Fruit fly (Drosophila melanogaster) whole organism, embryonic: ENCODE measurements around the gene Gip.

Experiments
- Atf-2 ChIP-seq: fragments of 200-800 bp; sonication (Bioruptor generic); optimal IDR thresholded peaks from 2 replicates; lab custom pipeline; 2016; ENCODE audit warnings: missing biosample characterization, missing genetic modification characterization
- CG10654 ChIP-seq: fragments of 200-800 bp; sonication (Bioruptor generic); optimal IDR thresholded peaks from 2 replicates; lab custom pipeline; 2016; ENCODE audit warnings: missing biosample characterization, missing genetic modification characterization
- CG15601 ChIP-seq: fragments of 200-800 bp; sonication (Bioruptor generic); optimal IDR thresholded peaks from 3 replicates; lab custom pipeline; 2019; ENCODE audit warnings: missing biosample characterization, mild to moderate bottlenecking, missing genetic modification characterization, moderate library complexity
- CG1603 ChIP-seq: fragments of 200-800 bp; sonication (Bioruptor generic); optimal IDR thresholded peaks from 2 replicates; lab custom pipeline; 2019; ENCODE audit warnings: missing biosample characterization, mild to moderate bottlenecking, missing genetic modification characterization, moderate library complexity
- CG16779 ChIP-seq: fragments of 200-800 bp; sonication (Bioruptor generic); IDR thresholded peaks from 2 replicates; pipeline ENCODE4 v1.3.6; 2022; ENCODE audit warnings: missing biosample characterization, missing genetic modification characterization
- CG18476 ChIP-seq: fragments of 200-800 bp; sonication (Bioruptor generic); optimal IDR thresholded peaks from 2 replicates; lab custom pipeline; 2016; ENCODE audit warnings: missing biosample characterization, mild to moderate bottlenecking, missing genetic modification characterization
- CG3163 ChIP-seq: fragments of 200-800 bp; sonication (Bioruptor generic); optimal IDR thresholded peaks from 3 replicates; lab custom pipeline; 2016; ENCODE audit warnings: missing biosample characterization, missing genetic modification characterization
- CG32532 ChIP-seq: fragments of 200-800 bp; sonication (Bioruptor generic); IDR thresholded peaks from 2 replicates; pipeline ENCODE4 v1.3.6; 2022; ENCODE audit warnings: missing biosample characterization, missing genetic modification characterization
- CG32767 ChIP-seq: fragments of 200-800 bp; sonication (Bioruptor generic); IDR thresholded peaks from 2 replicates; pipeline ENCODE4 v1.3.6; 2022; ENCODE audit warnings: missing biosample characterization, missing genetic modification characterization
- CG6175 ChIP-seq: fragments of 200-800 bp; sonication (Bioruptor generic); IDR thresholded peaks from 3 replicates; pipeline ENCODE4 v1.3.6; 2022; ENCODE audit warnings: missing biosample characterization, missing genetic modification characterization
- CG7556 ChIP-seq: fragments of 200-800 bp; sonication (Bioruptor generic); optimal IDR thresholded peaks from 2 replicates; lab custom pipeline; 2017; ENCODE audit warnings: missing biosample characterization, mild to moderate bottlenecking, missing genetic modification characterization
- CG8290 ChIP-seq, 3 experiments: fragments of 200-800 bp; sonication (Bioruptor generic); optimal IDR thresholded peaks; 2 replicates each; lab custom pipeline; 2016 to 2019; ENCODE audit warnings: missing biosample characterization in 3 of 3, missing genetic modification characterization in 3 of 3, mild to moderate bottlenecking in 2 of 3, moderate library complexity in 1 of 3
- CG8765 ChIP-seq: fragments of 200-800 bp; sonication (Bioruptor generic); IDR thresholded peaks from 2 replicates; pipeline ENCODE4 v1.3.6; 2022; ENCODE audit warnings: missing biosample characterization, missing genetic modification characterization
- CrebB ChIP-seq: fragments of 200-800 bp; sonication (Bioruptor generic); optimal IDR thresholded peaks from 3 replicates; lab custom pipeline; 2018; ENCODE audit warnings: missing biosample characterization, mild to moderate bottlenecking, missing genetic modification characterization
- Doc2 ChIP-seq: fragments of 200-800 bp; sonication (Bioruptor generic); IDR thresholded peaks from 2 replicates; pipeline ENCODE4 v1.3.6; 2022; ENCODE audit warnings: missing biosample characterization, missing genetic modification characterization
- Doc3 ChIP-seq: fragments of 200-800 bp; sonication (Bioruptor generic); IDR thresholded peaks from 3 replicates; pipeline ENCODE4 v1.3.6; 2022; ENCODE audit warnings: missing biosample characterization, missing genetic modification characterization; ENCODE audit not compliant: partially characterized antibody
- Kr ChIP-seq: fragments of 200-800 bp; sonication (Bioruptor generic); optimal IDR thresholded peaks from 2 replicates; lab custom pipeline; 2017; ENCODE audit warnings: missing biosample characterization, mild to moderate bottlenecking, missing genetic modification characterization
- Myb ChIP-seq: fragments of 200-800 bp; sonication (Bioruptor generic); optimal IDR thresholded peaks from 2 replicates; lab custom pipeline; 2016; ENCODE audit warnings: missing biosample characterization, missing genetic modification characterization
- Opbp ChIP-seq: fragments of 200-800 bp; sonication (Bioruptor generic); IDR thresholded peaks from 3 replicates; pipeline ENCODE4 v1.3.6; 2022; ENCODE audit warnings: missing biosample characterization, missing genetic modification characterization; ENCODE audit not compliant: partially characterized antibody
- Side ChIP-seq: fragments of 200-800 bp; sonication (Bioruptor generic); optimal IDR thresholded peaks from 2 replicates; lab custom pipeline; 2016; ENCODE audit warnings: missing biosample characterization, missing genetic modification characterization
- Taf1 ChIP-seq: fragments of 200-800 bp; sonication (Bioruptor generic); IDR thresholded peaks from 2 replicates; pipeline ENCODE4 v1.3.6; 2022; ENCODE audit warnings: missing biosample characterization, missing genetic modification characterization
- Tbp ChIP-seq: fragments of >200 bp; optimal IDR thresholded peaks from 2 replicates; lab custom pipeline; 2018; ENCODE audit warnings: missing biosample characterization, missing genetic modification characterization
- Xrp1 ChIP-seq: fragments of 200-800 bp; sonication (Bioruptor generic); IDR thresholded peaks from 2 replicates; pipeline ENCODE4 v1.3.6; 2022; ENCODE audit warnings: missing biosample characterization, missing genetic modification characterization
- abd-A ChIP-seq: fragments of 200-800 bp; sonication (Bioruptor generic); optimal IDR thresholded peaks from 3 replicates; lab custom pipeline; 2019; ENCODE audit warnings: missing biosample characterization, mild to moderate bottlenecking, missing genetic modification characterization, moderate library complexity
- ap ChIP-seq: fragments of 200-800 bp; sonication (Bioruptor generic); IDR thresholded peaks from 2 replicates; pipeline ENCODE4 v1.3.6; 2022; ENCODE audit warnings: missing biosample characterization, missing genetic modification characterization
- ase ChIP-seq: fragments of 200-800 bp; sonication (Bioruptor generic); IDR thresholded peaks from 3 replicates; pipeline ENCODE4 v1.3.6; 2022; ENCODE audit warnings: missing biosample characterization, missing genetic modification characterization
- chif ChIP-seq, 2 experiments: fragments of 200-800 bp; sonication (Bioruptor generic); optimal IDR thresholded peaks; 3 replicates each; lab custom pipeline; 2016; ENCODE audit warnings: missing biosample characterization in 2 of 2, missing genetic modification characterization in 2 of 2
- chm ChIP-seq: fragments of 200-800 bp; sonication (Bioruptor generic); IDR thresholded peaks from 2 replicates; pipeline ENCODE4 v1.3.6; 2022; ENCODE audit warnings: missing biosample characterization, missing genetic modification characterization
- crc ChIP-seq: fragments of 200-800 bp; sonication (Bioruptor generic); optimal IDR thresholded peaks from 2 replicates; lab custom pipeline; 2016; ENCODE audit warnings: missing biosample characterization, missing genetic modification characterization
- dmrt11E ChIP-seq: fragments of 200-800 bp; sonication (Bioruptor generic); optimal IDR thresholded peaks from 3 replicates; lab custom pipeline; 2018; ENCODE audit warnings: missing biosample characterization, mild to moderate bottlenecking, missing genetic modification characterization, moderate library complexity
- ewg ChIP-seq: fragments of 200-800 bp; sonication (Bioruptor generic); optimal IDR thresholded peaks from 3 replicates; lab custom pipeline; 2017; ENCODE audit warnings: mild to moderate bottlenecking, missing biosample characterization, missing genetic modification reagents, missing genetic modification characterization
- gce ChIP-seq: fragments of 200-800 bp; sonication (Bioruptor generic); IDR thresholded peaks from 3 replicates; pipeline ENCODE4 v1.3.6; 2022; ENCODE audit warnings: missing biosample characterization, missing genetic modification characterization
- gfzf ChIP-seq: fragments of 200-800 bp; sonication (Bioruptor generic); optimal IDR thresholded peaks from 2 replicates; lab custom pipeline; 2016; ENCODE audit warnings: missing biosample characterization, mild to moderate bottlenecking, missing genetic modification characterization, moderate library complexity
- inv ChIP-seq: fragments of 200-800 bp; sonication (Bioruptor generic); IDR thresholded peaks from 2 replicates; pipeline ENCODE4 v1.3.6; 2022; ENCODE audit warnings: missing biosample characterization, missing genetic modification characterization; ENCODE audit not compliant: partially characterized antibody
- ken ChIP-seq: fragments of 200-800 bp; sonication (Bioruptor generic); IDR thresholded peaks from 3 replicates; pipeline ENCODE4 v1.3.6; 2022; ENCODE audit warnings: missing biosample characterization, missing genetic modification characterization
- lola ChIP-seq, 3 experiments: fragments of >200 bp in 2 of 3; fragments of 200-800 bp in 1 of 3; sonication (Bioruptor generic) in 1 of 3; optimal IDR thresholded peaks; 2 replicates each; lab custom pipeline; 2017 to 2019; ENCODE audit warnings: missing biosample characterization in 3 of 3, missing genetic modification characterization in 3 of 3, mild to moderate bottlenecking in 1 of 3, moderate library complexity in 1 of 3
- nau ChIP-seq: fragments of 200-800 bp; sonication (Bioruptor generic); optimal IDR thresholded peaks from 3 replicates; lab custom pipeline; 2017; ENCODE audit warnings: missing biosample characterization, mild to moderate bottlenecking, missing genetic modification characterization, missing genetic modification reagents
- pfk ChIP-seq: fragments of 200-800 bp; sonication (Bioruptor generic); optimal IDR thresholded peaks from 2 replicates; lab custom pipeline; 2018; ENCODE audit warnings: missing biosample characterization, mild to moderate bottlenecking, missing genetic modification characterization, moderate library complexity
- psq ChIP-seq: fragments of 200-800 bp; sonication (Bioruptor generic); optimal IDR thresholded peaks from 2 replicates; lab custom pipeline; 2017; ENCODE audit warnings: missing biosample characterization, missing genetic modification characterization
- ranshi ChIP-seq: fragments of 200-800 bp; sonication (Bioruptor generic); IDR thresholded peaks from 2 replicates; pipeline ENCODE4 v1.3.6; 2022; ENCODE audit warnings: missing biosample characterization, missing genetic modification characterization
- scrt ChIP-seq: fragments of 200-800 bp; sonication (Bioruptor generic); optimal IDR thresholded peaks from 2 replicates; lab custom pipeline; 2018; ENCODE audit warnings: missing biosample characterization, mild to moderate bottlenecking, missing genetic modification characterization, moderate library complexity
- shn ChIP-seq: fragments of 200-800 bp; sonication (Bioruptor generic); optimal IDR thresholded peaks from 3 replicates; lab custom pipeline; 2016; ENCODE audit warnings: missing biosample characterization, missing genetic modification characterization
- sim ChIP-seq: fragments of 200-800 bp; sonication (Bioruptor generic); IDR thresholded peaks from 2 replicates; pipeline ENCODE4 v1.3.6; 2022; ENCODE audit warnings: missing biosample characterization, missing genetic modification characterization
- sisA ChIP-seq: fragments of 200-800 bp; sonication (Bioruptor generic); IDR thresholded peaks from 2 replicates; pipeline ENCODE4 v1.3.6; 2022; ENCODE audit warnings: missing biosample characterization, missing genetic modification characterization
- tgo ChIP-seq: fragments of 200-800 bp; sonication (Bioruptor generic); IDR thresholded peaks from 3 replicates; pipeline ENCODE4 v1.3.6; 2022; ENCODE audit warnings: missing biosample characterization, missing genetic modification characterization
- tio ChIP-seq: fragments of 200-800 bp; sonication (Bioruptor generic); optimal IDR thresholded peaks from 2 replicates; lab custom pipeline; 2017; ENCODE audit warnings: missing biosample characterization, missing genetic modification characterization, inconsistent platforms
- zf30C ChIP-seq: fragments of 200-800 bp; sonication (Bioruptor generic); optimal IDR thresholded peaks from 3 replicates; lab custom pipeline; 2018; ENCODE audit warnings: missing biosample characterization, mild to moderate bottlenecking, missing genetic modification characterization

Gene Gip

DNA sequence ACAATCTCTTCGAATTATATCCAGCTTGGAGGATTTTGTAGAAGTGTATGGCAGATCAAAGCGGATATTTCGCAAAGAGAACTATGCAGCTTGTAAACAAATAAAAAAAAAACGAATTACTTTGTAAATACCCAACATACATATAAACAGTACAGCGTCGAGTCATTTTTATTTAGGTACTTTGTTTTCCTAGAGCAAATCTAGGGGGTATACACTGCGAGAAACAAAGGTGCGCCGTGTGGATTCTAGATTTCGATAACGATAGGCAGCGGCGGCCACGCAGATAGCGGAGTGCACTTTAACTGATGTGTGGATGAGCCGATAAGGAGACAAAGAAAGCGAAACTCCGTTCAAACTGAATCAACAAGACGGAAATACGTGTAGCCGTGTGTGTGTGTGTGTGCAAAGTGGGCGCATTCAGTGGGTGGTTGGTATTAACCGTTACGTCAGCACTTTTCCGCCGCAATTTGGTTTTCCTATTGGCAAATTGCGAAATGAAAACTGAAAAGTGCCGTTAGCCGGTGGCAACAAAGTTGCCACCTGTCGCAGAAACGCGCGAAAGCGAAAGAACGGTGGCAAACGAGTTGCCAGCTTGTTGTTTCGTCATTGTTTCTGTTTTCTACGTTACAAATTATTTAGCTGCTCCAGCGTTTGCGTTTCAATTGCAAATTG, 35.0 kb upstream of the Gip start (continued):
- no peak for TF ChIP-seq ken (GFP tag; lab: Robert Waterston, UW)
- TF ChIP-seq CG7556 (GFP tag; lab: Kevin White, UChicago) = no peak
- peak; percentile 26; the same call in 1 of the 2 replicates for TF ChIP-seq Xrp1
- TF ChIP-seq chm (GFP tag; lab: Robert Waterston, UW) = no peak
- TF ChIP-seq lola (GFP tag; optimal IDR thresholded peaks at IDR 0.05; lab: Kevin White, UChicago) = no peak
- TF ChIP-seq ranshi (GFP tag; lab: Robert Waterston, UW) = no peak
- no peak for TF ChIP-seq psq (GFP tag; lab: Kevin White, UChicago)
- no peak for TF ChIP-seq abd-A
- peak; percentile 23 for TF ChIP-seq dmrt11E
- TF ChIP-seq zf30C (GFP tag; lab: Kevin White, UChicago) = peak; percentile 44

DNA sequence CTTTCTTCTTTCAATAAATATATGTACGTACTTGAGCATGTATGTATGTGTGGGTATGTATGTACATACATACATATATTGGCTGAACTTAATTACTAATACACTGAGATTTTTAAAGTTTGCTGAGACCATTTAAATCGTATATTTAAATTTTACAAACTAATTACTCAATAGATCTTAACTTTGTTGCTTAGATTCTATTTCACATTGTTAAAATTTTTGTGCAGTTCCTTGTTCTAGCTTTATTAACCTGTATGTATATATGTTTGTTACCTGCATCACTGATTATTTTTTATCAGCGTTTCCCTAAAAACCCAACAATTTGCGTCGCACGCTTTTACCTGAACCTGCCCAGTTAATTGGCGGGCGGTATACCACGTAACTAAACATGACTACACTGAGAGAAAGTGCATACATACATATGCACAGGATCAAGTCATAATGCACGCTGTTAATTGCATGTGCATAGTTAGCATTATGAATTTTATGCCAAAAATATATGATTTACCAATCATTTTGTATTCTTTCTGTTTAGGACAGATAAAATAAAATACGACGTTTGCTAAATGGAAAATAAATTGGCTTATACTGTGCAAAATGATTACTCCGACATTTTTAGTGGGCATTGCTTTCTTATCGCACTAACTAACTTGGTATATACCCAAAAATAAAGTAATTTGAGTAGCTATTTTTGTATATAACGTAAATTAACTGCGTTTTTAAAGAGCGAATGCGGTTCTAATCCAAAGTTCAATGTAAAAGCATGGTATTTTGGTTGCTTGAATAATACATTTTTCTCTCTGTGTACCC, 33.1 kb upstream of the Gip start:
- TF ChIP-seq Atf-2 (peak; percentile 40), chif (GFP tag; optimal IDR thresholded peaks at IDR 0.05; lab: Kevin White, UChicago) (peak; percentile 2 to 7), Opbp (GFP tag; lab: Robert Waterston, UW) (no peak), CrebB (tag; lab: Kevin White, UChicago) (no peak), tio (peak; percentile 31), CG15601 (tag; lab: Kevin White, UChicago) (no peak), tgo (0 out of 3 replicates have a peak, but pooled peaks have one; percentile 39), shn (GFP tag; lab: Kevin White, UChicago) (no peak), ap (GFP tag; lab: Robert Waterston, UW) (no peak), sim (GFP tag; lab: Robert Waterston, UW) (no peak), gfzf (GFP tag; lab: Kevin White, UChicago) (no peak), Taf1 (no peak), CG1603 (tag; lab: Kevin White, UChicago) (peak; percentile 2), CG10654 (GFP tag; lab: Kevin White, UChicago) (no peak), gce (no peak), CG32767 (GFP tag; lab: Robert Waterston, UW) (no peak), Side (GFP tag; lab: Kevin White, UChicago) (no peak), crc (GFP tag; lab: Kevin White, UChicago) (no peak), CG32532 (peak; percentile 19; the same call in 1 of the 2 replicates), CG6175 (no peak), ase (GFP tag; lab: Robert Waterston, UW) (no peak), scrt (GFP tag; lab: Kevin White, UChicago) (no peak), ewg (GFP tag; lab: Kevin White, UChicago) (peak; percentile 21), Myb (GFP tag; lab: Kevin White, UChicago) (peak; percentile 8), Kr (no peak), CG16779 (GFP tag; lab: Robert Waterston, UW) (no peak), Doc3 (no peak), lola (GFP tag; optimal IDR thresholded peaks at IDR 0.05; lab: Kevin White, UChicago) (peak in 1 of 3 experiments; percentile 45), Doc2 (no peak), CG8765 (no peak), inv (GFP tag; lab: Robert Waterston, UW) (no peak), sisA (GFP tag; lab: Robert Waterston, UW) (no peak), CG18476 (no peak), Tbp (GFP tag; lab: Kevin White, UChicago) (no peak), CG3163 (GFP tag; lab: Kevin White, UChicago) (peak; percentile 2), CG8290 (GFP tag; optimal IDR thresholded peaks at IDR 0.05; lab: Kevin White, UChicago) (no peak), CG8290 (tag; optimal IDR thresholded peaks at IDR 0.05; lab: Kevin White, UChicago) (peak in 1 of 2 experiments; percentile 8), pfk (GFP tag; lab: Kevin White, UChicago) (no peak), nau (no peak)
